Worm (Caenorhabditis elegans) whole organism, late embryonic: Measurements from ENCODE around the gene C03B1.3.

Source experiments
- C08G9.2 ChIP-seq: sonication (generic microtip); optimal IDR thresholded peaks from 2 replicates; lab custom pipeline; 2016; ENCODE audit warnings: mild to moderate bottlenecking, missing genetic modification characterization, moderate library complexity, missing compliant biosample characterization
- F13H6.1 ChIP-seq: sonication (generic microtip); optimal IDR thresholded peaks from 2 replicates; lab custom pipeline; 2016; ENCODE audit warnings: missing genetic modification characterization, missing compliant biosample characterization
- Y22D7AL.16 ChIP-seq: sonication (generic microtip); optimal IDR thresholded peaks from 2 replicates; lab custom pipeline; 2016; ENCODE audit warnings: missing genetic modification characterization, missing compliant biosample characterization
- ahr-1 ChIP-seq: sonication (generic microtip); optimal IDR thresholded peaks from 2 replicates; lab custom pipeline; 2016; ENCODE audit warnings: missing genetic modification characterization, missing compliant biosample characterization
- ama-1 ChIP-seq: fragments of 150-350 bp; optimal IDR thresholded peaks from 2 replicates; lab custom pipeline; 2014
- ceh-19 ChIP-seq: fragments of 200-800 bp; sonication (Bioruptor generic); optimal IDR thresholded peaks from 2 replicates; lab custom pipeline; 2018; ENCODE audit warnings: mild to moderate bottlenecking, missing genetic modification characterization, missing compliant biosample characterization
- ceh-2 ChIP-seq: sonication (generic microtip); optimal IDR thresholded peaks from 2 replicates; lab custom pipeline; 2016; ENCODE audit warnings: missing genotype, missing genetic modification characterization, missing compliant biosample characterization
- ceh-22 ChIP-seq: sonication (generic microtip); optimal IDR thresholded peaks from 2 replicates; lab custom pipeline; 2017; ENCODE audit warnings: missing biosample characterization, missing genetic modification characterization
- ceh-24 ChIP-seq: sonication (generic microtip); optimal IDR thresholded peaks from 2 replicates; lab custom pipeline; 2016; ENCODE audit warnings: mild to moderate bottlenecking, missing genetic modification characterization, missing compliant biosample characterization
- ceh-45 ChIP-seq: fragments of 200-800 bp; sonication (Bioruptor generic); IDR thresholded peaks from 2 replicates; pipeline ENCODE4 v1.3.6; 2022; ENCODE audit warnings: missing genetic modification reagents, missing genetic modification characterization, missing compliant biosample characterization
- ceh-48 ChIP-seq: sonication (generic microtip); optimal IDR thresholded peaks from 2 replicates; lab custom pipeline; 2016; ENCODE audit warnings: missing genetic modification characterization, inconsistent platforms, missing compliant biosample characterization
- ceh-9 ChIP-seq: sonication (generic microtip); optimal IDR thresholded peaks from 2 replicates; lab custom pipeline; 2016; ENCODE audit warnings: mild to moderate bottlenecking, missing genetic modification characterization, inconsistent platforms, missing compliant biosample characterization
- elt-2 ChIP-seq: sonication (generic microtip); optimal IDR thresholded peaks from 2 replicates; lab custom pipeline; 2016; ENCODE audit warnings: missing genetic modification reagents, missing genetic modification characterization, missing compliant biosample characterization
- ets-4 ChIP-seq: sonication (generic microtip); optimal IDR thresholded peaks from 2 replicates; lab custom pipeline; 2016; ENCODE audit warnings: missing genetic modification characterization, missing compliant biosample characterization
- eyg-1 ChIP-seq: sonication (generic microtip); optimal IDR thresholded peaks from 2 replicates; lab custom pipeline; 2016; ENCODE audit warnings: missing genotype, missing genetic modification characterization, missing compliant biosample characterization
- fax-1 ChIP-seq: sonication (generic microtip); optimal IDR thresholded peaks from 2 replicates; lab custom pipeline; 2016; ENCODE audit warnings: missing genotype, missing genetic modification characterization, missing compliant biosample characterization
- gmeb-2 ChIP-seq: sonication (generic microtip); optimal IDR thresholded peaks from 2 replicates; lab custom pipeline; 2016; ENCODE audit warnings: missing genetic modification characterization, inconsistent platforms, missing compliant biosample characterization
- hlh-13 ChIP-seq: fragments of 200-800 bp; sonication (Bioruptor generic); optimal IDR thresholded peaks from 2 replicates; lab custom pipeline; 2018; ENCODE audit warnings: mild to moderate bottlenecking, missing genetic modification characterization, missing compliant biosample characterization
- hlh-8 ChIP-seq: sonication (generic microtip); optimal IDR thresholded peaks from 2 replicates; lab custom pipeline; 2016; ENCODE audit warnings: missing genotype, missing genetic modification characterization, missing compliant biosample characterization
- lin-11 ChIP-seq: fragments of 200-800 bp; sonication (Bioruptor generic); optimal IDR thresholded peaks from 2 replicates; lab custom pipeline; 2018; ENCODE audit warnings: mild to moderate bottlenecking, missing genetic modification characterization, missing compliant biosample characterization
- nfya-1 ChIP-seq: sonication (generic microtip); optimal IDR thresholded peaks from 2 replicates; lab custom pipeline; 2017; ENCODE audit warnings: missing genetic modification characterization, mild to moderate bottlenecking, missing compliant biosample characterization, antibody characterized with exemption, moderate library complexity
- nhr-232 ChIP-seq: sonication (generic microtip); optimal IDR thresholded peaks from 2 replicates; lab custom pipeline; 2016; ENCODE audit warnings: missing genetic modification characterization, missing compliant biosample characterization
- npax-4 ChIP-seq: sonication (generic microtip); optimal IDR thresholded peaks from 2 replicates; lab custom pipeline; 2016; ENCODE audit warnings: missing genetic modification characterization, missing compliant biosample characterization
- odd-2 ChIP-seq: sonication (generic microtip); optimal IDR thresholded peaks from 2 replicates; lab custom pipeline; 2017; ENCODE audit warnings: antibody characterized with exemption, mild to moderate bottlenecking, missing genetic modification characterization, missing compliant biosample characterization
- pag-3 ChIP-seq: sonication (generic microtip); optimal IDR thresholded peaks from 2 replicates; lab custom pipeline; 2016; ENCODE audit warnings: missing compliant biosample characterization, missing genetic modification characterization, borderline replicate concordance
- pat-9 ChIP-seq: fragments of 200-800 bp; sonication (Bioruptor generic); optimal IDR thresholded peaks from 2 replicates; lab custom pipeline; 2018; ENCODE audit warnings: mild to moderate bottlenecking, missing genetic modification characterization, moderate library complexity, missing compliant biosample characterization
- pha-2 ChIP-seq: sonication (generic microtip); optimal IDR thresholded peaks from 2 replicates; lab custom pipeline; 2017; ENCODE audit warnings: mild to moderate bottlenecking, missing genetic modification characterization, missing compliant biosample characterization
- pqm-1 ChIP-seq: sonication (generic microtip); optimal IDR thresholded peaks from 2 replicates; lab custom pipeline; 2016; ENCODE audit warnings: missing genetic modification characterization, missing compliant biosample characterization
- pros-1 ChIP-seq: fragments of 150-350 bp; optimal IDR thresholded peaks from 2 replicates; lab custom pipeline; 2014; ENCODE audit warnings: missing biosample characterization, missing genetic modification reagents, missing genetic modification characterization
- ref-2 ChIP-seq: sonication (generic microtip); optimal IDR thresholded peaks from 2 replicates; lab custom pipeline; 2016; ENCODE audit warnings: missing genetic modification characterization, missing compliant biosample characterization
- rnt-1 ChIP-seq: sonication (generic microtip); optimal IDR thresholded peaks from 2 replicates; lab custom pipeline; 2016; ENCODE audit warnings: missing genetic modification characterization, missing compliant biosample characterization
- sox-2 ChIP-seq: fragments of 200-800 bp; sonication (Bioruptor generic); IDR thresholded peaks from 2 replicates; pipeline ENCODE4 v1.3.6; 2022; ENCODE audit warnings: missing genetic modification reagents, missing genetic modification characterization, missing compliant biosample characterization
- syd-9 ChIP-seq: sonication (generic microtip); optimal IDR thresholded peaks from 2 replicates; lab custom pipeline; 2016; ENCODE audit warnings: mild to moderate bottlenecking, missing genetic modification characterization, moderate library complexity, missing compliant biosample characterization
- ttx-3 ChIP-seq: sonication (generic microtip); optimal IDR thresholded peaks from 2 replicates; lab custom pipeline; 2016; ENCODE audit warnings: missing genetic modification reagents, missing genetic modification characterization, missing compliant biosample characterization
- ztf-16 ChIP-seq: sonication (generic microtip); optimal IDR thresholded peaks from 2 replicates; lab custom pipeline; 2017; ENCODE audit warnings: missing genetic modification characterization, missing compliant biosample characterization

The C03B1.3 gene

ce11 chrX:6365715-6366114 lies at the start of gene C03B1.3:
C03B1.3 (plus strand) TSS chrX:6366015.
- TF ChIP-seq ahr-1 (no peak), nfya-1 (no peak), pqm-1 (tag; lab: Kevin White, UChicago) (no peak), ref-2 (no peak), sox-2 (GFP tag; lab: Robert Waterston, UW) (no peak), ceh-9 (tag; lab: Kevin White, UChicago) (no peak), ceh-19 (no peak), ttx-3 (tag; lab: Kevin White, UChicago) (no peak), ama-1 (lab: Kevin White, UChicago) (no peak), syd-9 (tag; lab: Kevin White, UChicago) (no peak), Y22D7AL.16 (tag; lab: Kevin White, UChicago) (no peak), pha-2 (tag; lab: Kevin White, UChicago) (no peak)

DNA sequence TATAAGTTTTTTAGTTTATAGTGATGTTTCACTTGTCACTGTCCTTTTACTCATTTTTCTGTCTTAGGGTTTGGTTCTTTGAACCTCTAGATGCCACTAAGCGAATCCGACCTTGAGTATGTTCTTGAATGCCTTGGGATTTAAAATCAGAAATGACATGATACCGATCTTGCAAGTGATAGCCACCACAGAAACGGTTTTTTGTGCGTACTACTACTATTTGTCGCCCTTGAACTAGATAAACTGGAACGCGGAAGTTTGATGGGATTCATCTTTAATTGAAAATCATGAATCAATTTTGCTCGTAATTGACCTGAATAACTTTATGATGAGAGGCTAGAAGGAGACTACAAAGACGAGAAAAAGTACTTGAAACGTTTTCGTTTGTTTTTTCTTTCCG lies 47.0 kb upstream of the C03B1.3 start:
- no peak for TF ChIP-seq ztf-16 (tag; lab: Kevin White, UChicago)
- no peak for TF ChIP-seq pag-3 (tag; lab: Kevin White, UChicago)
- TF ChIP-seq pqm-1 (tag; lab: Kevin White, UChicago): no peak
- TF ChIP-seq ceh-24 (tag; lab: Kevin White, UChicago): no peak
- no peak for TF ChIP-seq hlh-13 (GFP tag; lab: Kevin White, UChicago)
- TF ChIP-seq rnt-1 (tag; lab: Kevin White, UChicago): no peak
- no peak for TF ChIP-seq fax-1
- TF ChIP-seq, all 69 proteins: peak for 0

- TF ChIP-seq ets-4 (tag; lab: Kevin White, UChicago): no peak
- TF ChIP-seq ttx-3 (tag; lab: Kevin White, UChicago): no peak
- TF ChIP-seq C08G9.2 (tag; lab: Kevin White, UChicago): no peak
- TF ChIP-seq odd-2: no peak
- TF ChIP-seq lin-11 (tag; lab: Kevin White, UChicago): no peak
- TF ChIP-seq ceh-2 (tag; lab: Kevin White, UChicago): no peak
- no peak for TF ChIP-seq elt-2 (tag; lab: Kevin White, UChicago)
- TF ChIP-seq pag-3 (tag; lab: Kevin White, UChicago): no peak
- TF ChIP-seq eyg-1 (tag; lab: Kevin White, UChicago): no peak
- TF ChIP-seq pat-9 (tag; lab: Kevin White, UChicago): no peak
- TF ChIP-seq hlh-8 (tag; lab: Kevin White, UChicago): no peak
- no peak for TF ChIP-seq pros-1
- TF ChIP-seq F13H6.1 (tag; lab: Kevin White, UChicago): no peak
- no peak for TF ChIP-seq ceh-45 (GFP tag; lab: Robert Waterston, UW)
- TF ChIP-seq gmeb-2 (tag; lab: Kevin White, UChicago): no peak
- TF ChIP-seq npax-4 (tag; lab: Kevin White, UChicago): no peak
- no peak for TF ChIP-seq syd-9 (tag; lab: Kevin White, UChicago)
These were observed 46.3 kb upstream of the C03B1.3 start, which contains the start of gene chtb-3 for ce11 chrX:6319546-6319945. chtb-3 (minus strand) TSS chrX:6319646.

ce11 chrX:6320887-6321286 lies 44.9 kb upstream of the C03B1.3 start:
- no peak for TF ChIP-seq ceh-48 (tag; lab: Kevin White, UChicago)

DNA sequence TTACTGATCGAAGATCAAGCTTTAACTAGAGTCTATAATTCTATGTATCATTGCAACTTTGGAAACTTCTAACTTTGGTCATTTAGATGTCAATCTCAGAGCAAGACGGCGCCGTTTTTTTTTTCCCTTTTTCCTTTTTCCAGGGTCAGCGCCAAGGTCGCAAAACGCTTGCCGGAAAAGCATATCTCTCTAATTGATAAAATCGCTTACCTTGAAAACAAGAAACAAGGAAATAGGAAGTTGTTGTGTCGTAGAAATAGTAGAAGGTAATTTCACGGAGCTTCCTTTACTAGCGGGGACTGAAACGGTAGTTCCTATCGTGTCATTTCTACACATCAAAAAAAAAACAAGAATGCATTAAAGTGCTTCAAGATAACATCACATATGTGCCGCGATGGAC lies 44.4 kb upstream of the C03B1.3 start:
- TF ChIP-seq ceh-22: no peak
- no peak for TF ChIP-seq nhr-232
- no peak for TF ChIP-seq ceh-9 (tag; lab: Kevin White, UChicago)
